Worm (Caenorhabditis elegans) whole organism, young adult: Measurements from ENCODE around the gene clec-70.

Experiments
- K12H6.12 ChIP-seq: fragments of 200-800 bp; sonication (Bioruptor generic); optimal IDR thresholded peaks from 2 replicates; lab custom pipeline; 2018; ENCODE audit warnings: mild to moderate bottlenecking, missing genetic modification characterization, missing compliant biosample characterization
- ceh-58 ChIP-seq: fragments of 200-800 bp; sonication (Bioruptor generic); IDR thresholded peaks from 2 replicates; pipeline ENCODE4 v1.3.6; 2022; ENCODE audit warnings: missing genetic modification characterization, missing compliant biosample characterization
- ceh-91 ChIP-seq: fragments of 200-800 bp; sonication (Bioruptor generic); IDR thresholded peaks from 2 replicates; pipeline ENCODE4 v1.3.6; 2022; ENCODE audit warnings: missing genetic modification reagents, missing genetic modification characterization, missing compliant biosample characterization
- egrh-3 ChIP-seq: fragments of 200-800 bp; sonication (Bioruptor generic); IDR thresholded peaks from 2 replicates; pipeline ENCODE4 v1.3.6; 2022; ENCODE audit warnings: missing genetic modification reagents, missing genetic modification characterization, missing compliant biosample characterization
- lin-54 ChIP-seq: fragments of 200-800 bp; sonication (Bioruptor generic); optimal IDR thresholded peaks from 2 replicates; lab custom pipeline; 2018; ENCODE audit warnings: mild to moderate bottlenecking, missing genetic modification characterization, missing compliant biosample characterization
- nhr-90 ChIP-seq: sonication (generic microtip); optimal IDR thresholded peaks from 2 replicates; lab custom pipeline; 2016; ENCODE audit warnings: missing genotype, mild to moderate bottlenecking, missing genetic modification characterization, missing compliant biosample characterization
- rcor-1 ChIP-seq: fragments of 200-800 bp; sonication (Bioruptor generic); IDR thresholded peaks from 2 replicates; pipeline ENCODE4 v1.3.6; 2022; ENCODE audit warnings: missing genetic modification reagents, missing genetic modification characterization, missing compliant biosample characterization
- rpc-1 ChIP-seq, 2 experiments: fragments of 150-350 bp in 1 of 2; sonication (generic microtip) in 1 of 2; optimal IDR thresholded peaks; 2 replicates each; lab custom pipeline; 2014 to 2018; ENCODE audit warnings: missing biosample characterization in 1 of 2, missing genetic modification characterization in 1 of 2, missing genetic modification reagents in 1 of 2, missing genotype in 1 of 2
- sea-2 ChIP-seq: fragments of 200-800 bp; sonication (Bioruptor generic); IDR thresholded peaks from 2 replicates; pipeline ENCODE4 v1.3.6; 2022; ENCODE audit warnings: missing genetic modification characterization, missing compliant biosample characterization
- somi-1 ChIP-seq: fragments of 200-800 bp; sonication (Bioruptor generic); optimal IDR thresholded peaks from 2 replicates; lab custom pipeline; 2018; ENCODE audit warnings: mild to moderate bottlenecking, missing genetic modification characterization, missing compliant biosample characterization
- tbp1 ChIP-seq: fragments of 200-800 bp; sonication (Bioruptor generic); optimal IDR thresholded peaks from 2 replicates; lab custom pipeline; 2018; ENCODE audit warnings: mild to moderate bottlenecking, missing genetic modification characterization, missing compliant biosample characterization
- tbx-9 ChIP-seq: sonication (generic microtip); optimal IDR thresholded peaks from 2 replicates; lab custom pipeline; 2016; ENCODE audit warnings: borderline replicate concordance, missing genetic modification characterization, inconsistent platforms, missing compliant biosample characterization
- zfh-2 ChIP-seq: fragments of 200-800 bp; sonication (Bioruptor generic); conservative IDR thresholded peaks from 2 replicates; pipeline ENCODE4 v1.3.6; 2022; ENCODE audit warnings: missing genetic modification reagents, missing genetic modification characterization, missing compliant biosample characterization
- zim-3 ChIP-seq: sonication (generic microtip); optimal IDR thresholded peaks from 2 replicates; lab custom pipeline; 2017; ENCODE audit warnings: mild to moderate bottlenecking, missing genetic modification characterization, moderate library complexity, missing compliant biosample characterization

DNA sequence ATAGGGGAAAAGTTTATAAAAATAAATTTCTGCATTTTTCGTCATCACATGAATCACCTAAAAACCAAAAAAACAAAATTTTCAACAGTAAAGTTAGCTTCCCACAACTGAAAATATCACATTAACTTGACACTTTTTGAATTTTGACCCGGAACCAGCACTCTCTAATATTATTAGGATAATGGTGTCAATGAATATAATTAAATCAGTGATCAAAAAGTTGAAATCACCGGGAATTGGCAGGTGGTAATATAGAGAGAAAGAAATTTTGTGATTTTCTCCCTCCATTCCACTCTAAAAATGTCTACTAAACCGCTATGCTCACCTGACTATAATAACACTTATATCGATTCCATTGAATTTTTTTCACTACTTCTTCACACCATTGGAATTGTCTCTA, 47.0 kb downstream of the clec-70 start, which contains the start of gene srh-222:
- TF ChIP-seq egrh-3 (GFP tag; lab: Robert Waterston, UW): no peak
- TF ChIP-seq rpc-1 (optimal IDR thresholded peaks at IDR 0.05; lab: Kevin White, UChicago): no peak
- TF ChIP-seq rpc-1 (tag; optimal IDR thresholded peaks at IDR 0.05; lab: Kevin White, UChicago): no peak
- TF ChIP-seq nhr-90: no peak
- no peak for TF ChIP-seq tbp1
- no peak for TF ChIP-seq rcor-1 (GFP tag; lab: Robert Waterston, UW)
- no peak for TF ChIP-seq tbx-9 (tag; lab: Kevin White, UChicago)
- no peak for TF ChIP-seq zim-3
- no peak for TF ChIP-seq zfh-2 (GFP tag; lab: Robert Waterston, UW)
- no peak for TF ChIP-seq lin-54 (GFP tag; lab: Kevin White, UChicago)
- no peak for TF ChIP-seq somi-1 (GFP tag; lab: Kevin White, UChicago)
- TF ChIP-seq K12H6.12 (tag; lab: Kevin White, UChicago): no peak
- TF ChIP-seq ceh-58 (GFP tag; lab: Robert Waterston, UW): no peak
- TF ChIP-seq sea-2: no peak
- no peak for TF ChIP-seq ceh-91
